Worm (Caenorhabditis elegans) whole organism, L4 larva: ENCODE data around the gene srz-48.

Experiments used
- Y105C5A.15 ChIP-seq: fragments of 200-800 bp; sonication (Bioruptor generic); IDR thresholded peaks from 2 replicates; pipeline ENCODE4 v1.3.6; 2022; ENCODE audit warnings: missing genetic modification characterization, missing compliant biosample characterization
- ama-1 ChIP-seq: fragments of 150-350 bp; optimal IDR thresholded peaks from 2 replicates; lab custom pipeline; 2014; ENCODE audit warnings: inconsistent platforms, mixed read lengths
- rbr-2 ChIP-seq: sonication (generic microtip); optimal IDR thresholded peaks from 2 replicates; lab custom pipeline; 2016; ENCODE audit warnings: missing genotype, missing genetic modification characterization, missing compliant biosample characterization

DNA sequence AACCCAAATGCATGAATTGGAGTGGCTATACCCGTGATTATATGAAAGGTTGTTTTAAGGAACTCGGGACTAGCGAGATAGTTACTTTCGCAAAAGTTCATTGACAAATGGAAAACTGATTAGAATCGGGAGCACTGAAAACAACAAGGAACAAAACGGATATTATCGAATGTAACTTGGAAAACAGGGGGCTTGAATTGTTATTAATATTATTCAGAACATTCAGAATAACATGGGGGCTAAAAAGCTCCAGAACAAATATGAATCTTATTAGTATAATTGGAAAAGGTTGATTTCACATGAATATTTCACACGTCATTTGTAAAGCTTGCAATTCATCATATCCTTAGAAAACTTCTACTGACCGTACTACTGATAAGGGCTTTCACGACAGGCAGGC lies 11.6 kb upstream of the srz-48 start, which contains the start of gene srh-235:
- no peak for TF ChIP-seq Y105C5A.15 (GFP tag; lab: Robert Waterston, UW)
- TF ChIP-seq rbr-2 (tag; lab: Kevin White, UChicago) = no peak
- TF ChIP-seq ama-1 (lab: Kevin White, UChicago) = no peak
